Fruit fly (Drosophila melanogaster): ENCODE measurements around the gene wat.

Gene wat

dm6 chr3R:29063207-29063920 lies 43.2 kb upstream of the wat start (continued):
- no peak for TF ChIP-seq CG17802 (tag; optimal IDR thresholded peaks at IDR 0.05)
- TF ChIP-seq CG11093 (GFP tag; IDR thresholded peaks at IDR 0.05), result no peak
- TF ChIP-seq Aef1 (GFP tag; IDR thresholded peaks at IDR 0.05), result no peak
- no peak for TF ChIP-seq dysf (GFP tag; IDR thresholded peaks at IDR 0.05)
- TF ChIP-seq cad (GFP tag; optimal IDR thresholded peaks at IDR 0.05), result no peak
- TF ChIP-seq CG3163 (GFP tag; optimal IDR thresholded peaks at IDR 0.05), result peak; percentile 24
- peak; percentile 63 for TF ChIP-seq gro (GFP tag; optimal IDR thresholded peaks at IDR 0.05)
- no peak for TF ChIP-seq ac (GFP tag; optimal IDR thresholded peaks at IDR 0.05)
- TF ChIP-seq ttk (GFP tag; IDR thresholded peaks at IDR 0.05), result no peak
- peak; percentile 78 for TF ChIP-seq CG2116 (GFP tag; optimal IDR thresholded peaks at IDR 0.05)
- TF ChIP-seq CG4282 (GFP tag; optimal IDR thresholded peaks at IDR 0.05), result peak; percentile 23
- TF ChIP-seq yki (optimal IDR thresholded peaks at IDR 0.05), result no peak
- peak; percentile 51 for TF ChIP-seq Hand (GFP tag; optimal IDR thresholded peaks at IDR 0.05)
- no peak for TF ChIP-seq repo (GFP tag; optimal IDR thresholded peaks at IDR 0.05)
- TF ChIP-seq Blimp-1 (GFP tag; optimal IDR thresholded peaks at IDR 0.05), result peak; percentile 69
- no peak for TF ChIP-seq CG3065 (GFP tag; optimal IDR thresholded peaks at IDR 0.05)
- TF ChIP-seq CG10431 (GFP tag; optimal IDR thresholded peaks at IDR 0.05), result peak; percentile 68
- TF ChIP-seq Sry-δ (GFP tag; optimal IDR thresholded peaks at IDR 0.05), result peak; percentile 94
- TF ChIP-seq Fer3 (tag; optimal IDR thresholded peaks at IDR 0.05), result peak; percentile 79
- no peak for TF ChIP-seq nerfin-2 (GFP tag; IDR thresholded peaks at IDR 0.05; ENCODE audit: partially characterized antibody)
- peak; percentile 78 for TF ChIP-seq CG30403 (GFP tag; optimal IDR thresholded peaks at IDR 0.05)
- TF ChIP-seq Ssrp (tag; optimal IDR thresholded peaks at IDR 0.05), result peak; percentile 80
- no peak for TF ChIP-seq CHES-1-like (GFP tag; optimal IDR thresholded peaks at IDR 0.05)
- TF ChIP-seq Optix (GFP tag; IDR thresholded peaks at IDR 0.05), result no peak
- TF ChIP-seq CG12104 (GFP tag; optimal IDR thresholded peaks at IDR 0.05), result peak; percentile 63
- peak; percentile 84 for TF ChIP-seq CG7556 (GFP tag; optimal IDR thresholded peaks at IDR 0.05)
- TF ChIP-seq H15 (GFP tag; IDR thresholded peaks at IDR 0.05), result no peak
- TF ChIP-seq CG7839 (tag; optimal IDR thresholded peaks at IDR 0.05), result peak; percentile 80
- no peak for TF ChIP-seq lov (optimal IDR thresholded peaks at IDR 0.05)
- no peak for TF ChIP-seq lov (GFP tag; IDR thresholded peaks at IDR 0.05)
- no peak for TF ChIP-seq crc (GFP tag; optimal IDR thresholded peaks at IDR 0.05)
- TF ChIP-seq nmo (GFP tag; optimal IDR thresholded peaks at IDR 0.05), result peak; percentile 75
- peak; percentile 89 for TF ChIP-seq gem (tag; optimal IDR thresholded peaks at IDR 0.05)
- TF ChIP-seq Dad (GFP tag; optimal IDR thresholded peaks at IDR 0.05), result peak; percentile 31
- TF ChIP-seq CG12942 (GFP tag; optimal IDR thresholded peaks at IDR 0.05), result peak; percentile 10
- peak; percentile 56 for TF ChIP-seq CG16863 (GFP tag; optimal IDR thresholded peaks at IDR 0.05)
- TF ChIP-seq CG11560 (tag; IDR thresholded peaks at IDR 0.05), result no peak
- TF ChIP-seq Max (GFP tag; optimal IDR thresholded peaks at IDR 0.05), result peak; percentile 45
- peak; percentile 70 for TF ChIP-seq bcd (GFP tag; optimal IDR thresholded peaks at IDR 0.05)
- TF ChIP-seq Atf3 (GFP tag; optimal IDR thresholded peaks at IDR 0.05), result no peak
- TF ChIP-seq zfh2 (GFP tag; optimal IDR thresholded peaks at IDR 0.05), result peak; percentile 30
- no peak for TF ChIP-seq bigmax (GFP tag; optimal IDR thresholded peaks at IDR 0.05)
- TF ChIP-seq dpn (GFP tag; optimal IDR thresholded peaks at IDR 0.05), result peak; percentile 38 to 48
- TF ChIP-seq ci (GFP tag; IDR thresholded peaks at IDR 0.05), result no peak
- TF ChIP-seq CG6654 (GFP tag; optimal IDR thresholded peaks at IDR 0.05), result peak; percentile 23
- peak; percentile 33 for TF ChIP-seq Myb (GFP tag; optimal IDR thresholded peaks at IDR 0.05)
- peak; percentile 44 for TF ChIP-seq CG8281 (tag; optimal IDR thresholded peaks at IDR 0.05)
- no peak for TF ChIP-seq Atf-2 (GFP tag; optimal IDR thresholded peaks at IDR 0.05)
- TF ChIP-seq CG12071 (GFP tag; optimal IDR thresholded peaks at IDR 0.05), result no peak
- TF ChIP-seq CG12219 (GFP tag; optimal IDR thresholded peaks at IDR 0.05), result peak; percentile 34
- TF ChIP-seq z (GFP tag; IDR thresholded peaks at IDR 0.05), result no peak
- TF ChIP-seq C15 (GFP tag; IDR thresholded peaks at IDR 0.05), result no peak

All from whole organism, embryonic.